Fruit fly (Drosophila melanogaster) whole organism, prepupa: ENCODE results near the gene CNMaR.

Source experiments
- Lpt ChIP-seq: fragments of 200-800 bp; sonication (Bioruptor generic); optimal IDR thresholded peaks from 3 replicates; lab custom pipeline; 2016; ENCODE audit warnings: missing biosample characterization, missing genetic modification characterization
- OdsH ChIP-seq: fragments of 200-800 bp; sonication (Bioruptor generic); optimal IDR thresholded peaks from 3 replicates; lab custom pipeline; 2016; ENCODE audit warnings: missing biosample characterization, missing genetic modification characterization

dm6 chr3L:9643762-9644161 is at the start of gene CNMaR:
- TF ChIP-seq Lpt (GFP tag; lab: Kevin White, UChicago) (no peak), OdsH (GFP tag; lab: Kevin White, UChicago) (no peak)
